Fruit fly (Drosophila melanogaster) whole organism, adult: Measurements from ENCODE around the gene Utx.

ENCODE experiments used
- CG12768 ChIP-seq: fragments of 200-800 bp; sonication (Bioruptor generic); optimal IDR thresholded peaks from 2 replicates; lab custom pipeline; 2017; ENCODE audit warnings: missing biosample characterization, missing genetic modification characterization, mild to moderate bottlenecking, moderate library complexity, missing genetic modification reagents
- CG33017 ChIP-seq: fragments of 200-800 bp; sonication (Bioruptor generic); optimal IDR thresholded peaks from 2 replicates; lab custom pipeline; 2018; ENCODE audit warnings: missing biosample characterization, mild to moderate bottlenecking, missing genetic modification characterization, moderate library complexity
- cic ChIP-seq: fragments of 200-800 bp; sonication (Bioruptor generic); optimal IDR thresholded peaks from 2 replicates; lab custom pipeline; 2017; ENCODE audit warnings: missing biosample characterization, mild to moderate bottlenecking, missing genetic modification characterization, moderate library complexity
- kay ChIP-seq: fragments of 200-800 bp; sonication (Bioruptor generic); peaks from one replicate; lab custom pipeline; 2016; ENCODE audit warnings: missing biosample characterization, missing genetic modification characterization, borderline replicate concordance

DNA sequence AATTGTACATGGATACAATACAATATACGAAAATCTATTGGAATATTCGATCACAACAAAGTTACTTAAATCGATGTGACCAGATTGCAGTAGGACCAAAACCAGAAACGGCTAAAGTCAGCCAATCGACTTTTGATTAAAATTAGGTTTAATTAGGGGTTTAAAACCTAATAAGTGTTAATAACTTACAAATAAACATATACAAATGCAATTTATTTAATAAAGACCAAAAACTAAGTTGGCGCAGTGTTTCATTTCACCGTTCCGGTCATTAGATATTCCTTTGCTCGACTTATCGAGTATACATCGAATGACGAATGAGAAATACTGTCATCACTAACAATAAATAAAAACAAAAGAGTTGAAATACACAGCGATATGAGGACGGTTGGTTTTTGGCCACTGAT lies 28.2 kb downstream of the Utx start, which contains the start of the genes bsk and CG31717:
- TF ChIP-seq cic (GFP tag; lab: Kevin White, UChicago) (peak; percentile 38), CG12768 (no peak), CG33017 (tag; lab: Kevin White, UChicago) (no peak), kay (GFP tag; lab: Kevin White, UChicago) (peak; percentile 98)
